Fruit fly (Drosophila melanogaster) whole organism, embryonic: Measurements from ENCODE around the gene CG14014.

Experiments
- ATbp ChIP-seq: fragments of 200-800 bp; sonication (Bioruptor generic); optimal IDR thresholded peaks from 2 replicates; lab custom pipeline; 2017; ENCODE audit warnings: missing biosample characterization, mild to moderate bottlenecking, missing genetic modification characterization, missing genetic modification reagents
- Asciz ChIP-seq: fragments of 200-800 bp; sonication (Bioruptor generic); optimal IDR thresholded peaks from 2 replicates; lab custom pipeline; 2017; ENCODE audit warnings: missing biosample characterization, mild to moderate bottlenecking, missing genetic modification characterization, missing genetic modification reagents
- CG10366 ChIP-seq: fragments of 200-800 bp; sonication (Bioruptor generic); IDR thresholded peaks from 2 replicates; pipeline ENCODE4 v1.3.6; 2022; ENCODE audit warnings: missing biosample characterization, missing genetic modification characterization
- CG12659 ChIP-seq: fragments of 200-800 bp; sonication (Bioruptor generic); optimal IDR thresholded peaks from 3 replicates; lab custom pipeline; 2017; ENCODE audit warnings: mild to moderate bottlenecking, missing biosample characterization, missing genetic modification reagents, missing genetic modification characterization
- CG12769 ChIP-seq: fragments of 200-800 bp; sonication (Bioruptor generic); optimal IDR thresholded peaks from 2 replicates; lab custom pipeline; 2019; ENCODE audit warnings: missing biosample characterization, mild to moderate bottlenecking, missing genetic modification characterization, moderate library complexity
- CG13296 ChIP-seq: fragments of 200-800 bp; sonication (Bioruptor generic); optimal IDR thresholded peaks from 3 replicates; lab custom pipeline; 2018; ENCODE audit warnings: missing biosample characterization, mild to moderate bottlenecking, missing genetic modification characterization
- CG14860 ChIP-seq: fragments of 200-800 bp; sonication (Bioruptor generic); IDR thresholded peaks from 3 replicates; pipeline ENCODE4 v1.3.6; 2022; ENCODE audit warnings: missing biosample characterization, missing genetic modification characterization; ENCODE audit not compliant: partially characterized antibody
- CG1602 ChIP-seq: fragments of 200-800 bp; sonication (Bioruptor generic); optimal IDR thresholded peaks from 3 replicates; lab custom pipeline; 2016; ENCODE audit warnings: missing biosample characterization, missing genetic modification characterization
- CG2116 ChIP-seq: fragments of 200-800 bp; sonication (Bioruptor generic); optimal IDR thresholded peaks from 3 replicates; lab custom pipeline; 2018; ENCODE audit warnings: missing biosample characterization, mild to moderate bottlenecking, missing genetic modification characterization
- CG30020 ChIP-seq: fragments of 200-800 bp; optimal IDR thresholded peaks from 2 replicates; lab custom pipeline; 2019; ENCODE audit warnings: missing biosample characterization, mild to moderate bottlenecking, missing genetic modification characterization, moderate library complexity
- CG3847 ChIP-seq: fragments of 200-800 bp; sonication (Bioruptor generic); IDR thresholded peaks from 2 replicates; pipeline ENCODE4 v1.3.6; 2022; ENCODE audit warnings: missing biosample characterization, missing genetic modification characterization
- CG3995 ChIP-seq: fragments of 200-800 bp; sonication (Bioruptor generic); optimal IDR thresholded peaks from 3 replicates; lab custom pipeline; 2016; ENCODE audit warnings: missing biosample characterization, missing genetic modification characterization
- CG4424 ChIP-seq: fragments of 200-800 bp; sonication (Bioruptor generic); optimal IDR thresholded peaks from 3 replicates; lab custom pipeline; 2016; ENCODE audit warnings: missing biosample characterization, missing genetic modification characterization
- CG4617 ChIP-seq: fragments of 200-800 bp; sonication (Bioruptor generic); optimal IDR thresholded peaks from 3 replicates; lab custom pipeline; 2016; ENCODE audit warnings: missing biosample characterization, missing genetic modification characterization, borderline replicate concordance
- CG6791 ChIP-seq: fragments of 200-800 bp; sonication (Bioruptor generic); IDR thresholded peaks from 3 replicates; pipeline ENCODE4 v1.3.6; 2022; ENCODE audit warnings: missing biosample characterization, missing genetic modification characterization; ENCODE audit not compliant: partially characterized antibody
- CG7839 ChIP-seq: fragments of 200-800 bp; sonication (Bioruptor generic); optimal IDR thresholded peaks from 3 replicates; lab custom pipeline; 2018; ENCODE audit warnings: missing biosample characterization, mild to moderate bottlenecking, missing genetic modification characterization, moderate library complexity
- CG8388 ChIP-seq: fragments of 200-800 bp; sonication (Bioruptor generic); optimal IDR thresholded peaks from 2 replicates; lab custom pipeline; 2019; ENCODE audit warnings: missing biosample characterization, mild to moderate bottlenecking, missing genetic modification characterization, moderate library complexity
- CG9609 ChIP-seq: fragments of 200-800 bp; sonication (Bioruptor generic); optimal IDR thresholded peaks from 3 replicates; lab custom pipeline; 2016; ENCODE audit warnings: missing biosample characterization, missing genetic modification characterization
- CG9727 ChIP-seq: fragments of 200-800 bp; sonication (Bioruptor generic); optimal IDR thresholded peaks from 3 replicates; lab custom pipeline; 2017; ENCODE audit warnings: missing biosample characterization, mild to moderate bottlenecking, missing genetic modification characterization
- D19B ChIP-seq: fragments of 200-800 bp; sonication (Bioruptor generic); optimal IDR thresholded peaks from 2 replicates; lab custom pipeline; 2017; ENCODE audit warnings: missing biosample characterization, mild to moderate bottlenecking, missing genetic modification characterization
- Dek ChIP-seq: fragments of 200-800 bp; sonication (Bioruptor generic); optimal IDR thresholded peaks from 3 replicates; lab custom pipeline; 2019; ENCODE audit warnings: missing biosample characterization, mild to moderate bottlenecking, missing genetic modification characterization, moderate library complexity
- Dll ChIP-seq: fragments of 200-800 bp; sonication (Bioruptor generic); IDR thresholded peaks from 4 replicates; pipeline ENCODE4 v1.3.6; 2022; ENCODE audit warnings: missing biosample characterization, missing genetic modification characterization; ENCODE audit not compliant: partially characterized antibody
- E2f1 ChIP-seq: fragments of 200-800 bp; sonication (Bioruptor generic); IDR thresholded peaks from 2 replicates; pipeline ENCODE4 v1.3.6; 2022; ENCODE audit warnings: missing biosample characterization, missing genetic modification characterization
- HLH4C ChIP-seq: fragments of 200-800 bp; sonication (Bioruptor generic); IDR thresholded peaks from 3 replicates; pipeline ENCODE4 v1.3.6; 2022; ENCODE audit warnings: missing biosample characterization, missing genetic modification characterization; ENCODE audit not compliant: partially characterized antibody
- HmgZ ChIP-seq: fragments of 200-800 bp; sonication (Bioruptor generic); optimal IDR thresholded peaks from 2 replicates; lab custom pipeline; 2018; ENCODE audit warnings: missing biosample characterization, mild to moderate bottlenecking, missing genetic modification characterization
- Hmr ChIP-seq: fragments of 200-800 bp; sonication (Bioruptor generic); optimal IDR thresholded peaks from 3 replicates; lab custom pipeline; 2017; ENCODE audit warnings: mild to moderate bottlenecking, missing biosample characterization, missing genetic modification reagents, missing genetic modification characterization
- Mad ChIP-seq: fragments of 200-800 bp; sonication (Bioruptor generic); optimal IDR thresholded peaks from 2 replicates; lab custom pipeline; 2016; ENCODE audit warnings: missing biosample characterization, missing genetic modification characterization
- Med ChIP-seq: fragments of 200-800 bp; sonication (Bioruptor generic); peaks from one replicate; lab custom pipeline; 2016; ENCODE audit warnings: missing biosample characterization, missing genetic modification characterization, mild to moderate bottlenecking, inconsistent platforms, moderate library complexity
- Meics ChIP-seq: fragments of 200-800 bp; sonication (Bioruptor generic); optimal IDR thresholded peaks from 2 replicates; lab custom pipeline; 2017; ENCODE audit warnings: missing biosample characterization, mild to moderate bottlenecking, missing genetic modification characterization
- NC2β ChIP-seq: fragments of 200-800 bp; sonication (Bioruptor generic); optimal IDR thresholded peaks from 2 replicates; lab custom pipeline; 2016; ENCODE audit warnings: missing biosample characterization, missing genetic modification characterization
- amos ChIP-seq: fragments of 200-800 bp; sonication (Bioruptor generic); IDR thresholded peaks from 2 replicates; pipeline ENCODE4 v1.3.6; 2022; ENCODE audit warnings: missing biosample characterization, missing genetic modification characterization; ENCODE audit not compliant: partially characterized antibody
- bbx ChIP-seq: fragments of 200-800 bp; sonication (Bioruptor generic); IDR thresholded peaks from 2 replicates; pipeline ENCODE4 v1.3.6; 2022; ENCODE audit warnings: missing biosample characterization, missing genetic modification characterization; ENCODE audit not compliant: partially characterized antibody
- cas ChIP-seq: fragments of 200-800 bp; sonication (Bioruptor generic); IDR thresholded peaks from 2 replicates; pipeline ENCODE4 v1.3.6; 2022; ENCODE audit warnings: missing biosample characterization, missing genetic modification characterization
- cato ChIP-seq: fragments of 200-800 bp; sonication (Bioruptor generic); optimal IDR thresholded peaks from 2 replicates; lab custom pipeline; 2016; ENCODE audit warnings: missing biosample characterization, missing genetic modification characterization, borderline replicate concordance
- gfzf ChIP-seq: fragments of 200-800 bp; sonication (Bioruptor generic); optimal IDR thresholded peaks from 2 replicates; lab custom pipeline; 2016; ENCODE audit warnings: missing biosample characterization, mild to moderate bottlenecking, missing genetic modification characterization, moderate library complexity
- knrl ChIP-seq: fragments of 200-800 bp; sonication (Bioruptor generic); IDR thresholded peaks from 3 replicates; pipeline ENCODE4 v1.3.6; 2022; ENCODE audit warnings: missing biosample characterization, missing genetic modification characterization; ENCODE audit not compliant: partially characterized antibody
- lola ChIP-seq, 3 experiments: fragments of >200 bp in 2 of 3; fragments of 200-800 bp in 1 of 3; sonication (Bioruptor generic) in 1 of 3; optimal IDR thresholded peaks; 2 replicates each; lab custom pipeline; 2017 to 2019; ENCODE audit warnings: missing biosample characterization in 3 of 3, missing genetic modification characterization in 3 of 3, mild to moderate bottlenecking in 1 of 3, moderate library complexity in 1 of 3
- nmo ChIP-seq: fragments of 200-800 bp; sonication (Bioruptor generic); optimal IDR thresholded peaks from 2 replicates; lab custom pipeline; 2018; ENCODE audit warnings: missing biosample characterization, mild to moderate bottlenecking, missing genetic modification characterization, moderate library complexity
- row ChIP-seq: fragments of 200-800 bp; sonication (Bioruptor generic); IDR thresholded peaks from 3 replicates; pipeline ENCODE4 v1.3.6; 2022; ENCODE audit warnings: missing biosample characterization, missing genetic modification characterization
- scrt ChIP-seq: fragments of 200-800 bp; sonication (Bioruptor generic); optimal IDR thresholded peaks from 2 replicates; lab custom pipeline; 2018; ENCODE audit warnings: missing biosample characterization, mild to moderate bottlenecking, missing genetic modification characterization, moderate library complexity
- sim ChIP-seq: fragments of 200-800 bp; sonication (Bioruptor generic); IDR thresholded peaks from 2 replicates; pipeline ENCODE4 v1.3.6; 2022; ENCODE audit warnings: missing biosample characterization, missing genetic modification characterization
- sima ChIP-seq: fragments of 200-800 bp; sonication (Bioruptor generic); optimal IDR thresholded peaks from 2 replicates; lab custom pipeline; 2016; ENCODE audit warnings: missing biosample characterization, missing genetic modification characterization
- tll ChIP-seq, 2 experiments: fragments of 200-800 bp in 1 of 2; fragments of >200 bp in 1 of 2; sonication (Bioruptor generic) in 1 of 2; optimal IDR thresholded peaks; 2 replicates each; lab custom pipeline; 2017 to 2019; ENCODE audit warnings: missing biosample characterization in 2 of 2, missing genetic modification characterization in 2 of 2, mild to moderate bottlenecking in 1 of 2, moderate library complexity in 1 of 2
- toy ChIP-seq: fragments of 200-800 bp; sonication (Bioruptor generic); IDR thresholded peaks from 2 replicates; pipeline ENCODE4 v1.3.6; 2022; ENCODE audit warnings: missing biosample characterization, missing genetic modification characterization
- unpg ChIP-seq: fragments of 200-800 bp; sonication (Bioruptor generic); optimal IDR thresholded peaks from 3 replicates; lab custom pipeline; 2018; ENCODE audit warnings: missing biosample characterization, mild to moderate bottlenecking, missing genetic modification characterization, moderate library complexity
- vnd ChIP-seq: fragments of 200-800 bp; sonication (Bioruptor generic); IDR thresholded peaks from 3 replicates; pipeline ENCODE4 v1.3.6; 2022; ENCODE audit warnings: missing biosample characterization, missing genetic modification characterization; ENCODE audit not compliant: partially characterized antibody
- zfh1 ChIP-seq: fragments of 200-800 bp; sonication (Bioruptor generic); IDR thresholded peaks from 3 replicates; pipeline ENCODE4 v1.3.6; 2022; ENCODE audit warnings: missing biosample characterization, missing genetic modification characterization

CG14014 gene

dm6 chr2L:5541935-5542685 is 8.5 kb downstream of the CG14014 start, which contains the start of the genes Hel25E and Lam (continued):
- TF ChIP-seq D19B (GFP tag; lab: Kevin White, UChicago) (no peak), ATbp (GFP tag; lab: Kevin White, UChicago) (no peak), CG14860 (GFP tag; lab: Robert Waterston, UW) (peak; percentile 66; the same call in 1 of the 3 replicates), scrt (GFP tag; lab: Kevin White, UChicago) (no peak), amos (GFP tag; lab: Robert Waterston, UW) (peak; percentile 83), sim (no peak), Dll (peak; percentile 97), CG4617 (GFP tag; lab: Kevin White, UChicago) (peak; percentile 19), CG10366 (GFP tag; lab: Robert Waterston, UW) (no peak), CG30020 (peak; percentile 31), CG1602 (GFP tag; lab: Kevin White, UChicago) (no peak), HmgZ (tag; lab: Kevin White, UChicago) (peak; percentile 58), CG12769 (tag; lab: Kevin White, UChicago) (no peak), CG9609 (GFP tag; lab: Kevin White, UChicago) (peak; percentile 22), sima (no peak), lola (GFP tag; optimal IDR thresholded peaks at IDR 0.05; lab: Kevin White, UChicago) (peak in 1 of 3 experiments; percentile 24), unpg (GFP tag; lab: Kevin White, UChicago) (no peak), zfh1 (GFP tag; lab: Robert Waterston, UW) (no peak), cato (GFP tag; lab: Kevin White, UChicago) (no peak), Med (GFP tag; lab: Kevin White, UChicago) (peak; percentile 81), CG9727 (GFP tag; lab: Kevin White, UChicago) (peak; percentile 13), CG3995 (GFP tag; lab: Kevin White, UChicago) (peak; percentile 49), cas (GFP tag; lab: Robert Waterston, UW) (no peak), nmo (GFP tag; lab: Kevin White, UChicago) (peak; percentile 75), Asciz (GFP tag; lab: Kevin White, UChicago) (no peak), NC2β (GFP tag; lab: Kevin White, UChicago) (peak; percentile 60), CG7839 (tag; lab: Kevin White, UChicago) (no peak), CG8388 (GFP tag; lab: Kevin White, UChicago) (no peak), gfzf (GFP tag; lab: Kevin White, UChicago) (peak; percentile 94), CG13296 (no peak), vnd (GFP tag; lab: Robert Waterston, UW) (peak; percentile 85), knrl (GFP tag; lab: Robert Waterston, UW) (peak; percentile 89), CG3847 (GFP tag; lab: Robert Waterston, UW) (peak; percentile 69), E2f1 (peak; percentile 14; the same call in 1 of the 2 replicates), Meics (GFP tag; lab: Kevin White, UChicago) (no peak), Mad (GFP tag; lab: Kevin White, UChicago) (peak; percentile 42), CG12659 (GFP tag; lab: Kevin White, UChicago) (peak; percentile 61), Hmr (peak; percentile 51), tll (GFP tag; optimal IDR thresholded peaks at IDR 0.05; lab: Kevin White, UChicago) (no peak), CG4424 (no peak), HLH4C (GFP tag; lab: Robert Waterston, UW) (peak; percentile 81), bbx (GFP tag; lab: Robert Waterston, UW) (peak; percentile 69), toy (no peak), CG6791 (GFP tag; lab: Robert Waterston, UW) (peak; percentile 81), CG2116 (GFP tag; lab: Kevin White, UChicago) (peak; percentile 89), Dek (tag; lab: Kevin White, UChicago) (peak; percentile 17), row (GFP tag; lab: Robert Waterston, UW) (peak; percentile 71)
